Worm (Caenorhabditis elegans) whole organism, L1 larva: ENCODE data around the gene Y22D7AL.11.

Experiments
- C04F5.9 ChIP-seq: sonication (generic microtip); optimal IDR thresholded peaks from 2 replicates; lab custom pipeline; 2016; ENCODE audit warnings: missing genetic modification characterization, missing compliant biosample characterization
- C16A3.4 ChIP-seq: fragments of 150-350 bp; optimal IDR thresholded peaks from 2 replicates; lab custom pipeline; 2014; ENCODE audit warnings: missing biosample characterization, missing genetic modification characterization
- C34B4.2 ChIP-seq: sonication (generic microtip); optimal IDR thresholded peaks from 2 replicates; lab custom pipeline; 2017; ENCODE audit warnings: mild to moderate bottlenecking, missing genetic modification characterization, missing compliant biosample characterization
- F16B12.6 ChIP-seq: fragments of 150-350 bp; optimal IDR thresholded peaks from 2 replicates; lab custom pipeline; 2014; ENCODE audit warnings: missing biosample characterization, missing genetic modification characterization
- aly-2 ChIP-seq: fragments of 150-350 bp; optimal IDR thresholded peaks from 2 replicates; lab custom pipeline; 2014; ENCODE audit warnings: missing biosample characterization, missing genetic modification characterization
- blmp-1 ChIP-seq: fragments of 150-350 bp; optimal IDR thresholded peaks from 2 replicates; lab custom pipeline; 2014; ENCODE audit warnings: missing biosample characterization, missing genetic modification characterization
- ceh-8 ChIP-seq: fragments of 200-800 bp; sonication (Bioruptor generic); optimal IDR thresholded peaks from 2 replicates; lab custom pipeline; 2018; ENCODE audit warnings: mild to moderate bottlenecking, missing genetic modification characterization, moderate library complexity, missing compliant biosample characterization
- ceh-82 ChIP-seq, 3 experiments: fragments of 150-350 bp in 1 of 3; sonication (generic microtip) in 2 of 3; optimal IDR thresholded peaks; 2 replicates each; lab custom pipeline; 2014 to 2017; ENCODE audit warnings: missing biosample characterization in 3 of 3, missing genetic modification characterization in 3 of 3
- ceh-90 ChIP-seq: sonication (generic microtip); optimal IDR thresholded peaks from 2 replicates; lab custom pipeline; 2016; ENCODE audit warnings: missing genetic modification characterization, missing compliant biosample characterization
- dpl-1 ChIP-seq, 3 experiments: fragments of 150-350 bp in 2 of 3; sonication (generic microtip) in 1 of 3; optimal IDR thresholded peaks; 2 replicates each; lab custom pipeline; 2014 to 2017; ENCODE audit warnings: missing biosample characterization in 3 of 3, missing genetic modification characterization in 3 of 3, missing genetic modification reagents in 3 of 3
- efl-1 ChIP-seq, 4 experiments: fragments of 150-350 bp; optimal IDR thresholded peaks in 3 of 4; peaks in 1 of 4; 1 replicate in 1 of 4; 2 replicates in 3 of 4; lab custom pipeline; 2014; ENCODE audit warnings: missing biosample characterization in 2 of 4, missing genetic modification characterization in 2 of 4, missing genetic modification reagents in 2 of 4
- egl-13 ChIP-seq: sonication (generic microtip); optimal IDR thresholded peaks from 2 replicates; lab custom pipeline; 2016; ENCODE audit warnings: missing genotype, missing genetic modification reagents, missing genetic modification characterization, missing compliant biosample characterization
- egl-27 ChIP-seq, 2 experiments: fragments of 150-350 bp in 1 of 2; sonication (generic microtip); optimal IDR thresholded peaks; 3 replicates each; lab custom pipeline; 2017 to 2018; ENCODE audit warnings: missing biosample characterization in 2 of 2, missing genetic modification characterization in 2 of 2, missing genetic modification reagents in 2 of 2
- elt-2 ChIP-seq: sonication (generic microtip); optimal IDR thresholded peaks from 2 replicates; lab custom pipeline; 2016; ENCODE audit warnings: missing genetic modification characterization, mild to moderate bottlenecking, inconsistent platforms, missing compliant biosample characterization, missing genetic modification reagents
- elt-3 ChIP-seq, 6 experiments: fragments of 150-350 bp in 1 of 6; sonication (generic microtip); optimal IDR thresholded peaks; 2 replicates each; lab custom pipeline; 2017 to 2018; ENCODE audit warnings: missing biosample characterization in 6 of 6, missing genetic modification characterization in 6 of 6, inconsistent platforms in 1 of 6
- ets-5 ChIP-seq: fragments of 200-800 bp; sonication (Bioruptor generic); IDR thresholded peaks from 2 replicates; pipeline ENCODE4 v1.3.6; 2022; ENCODE audit warnings: missing genetic modification characterization, missing compliant biosample characterization
- fkh-8 ChIP-seq: sonication (generic microtip); optimal IDR thresholded peaks from 2 replicates; lab custom pipeline; 2016; ENCODE audit warnings: mild to moderate bottlenecking, missing genetic modification characterization, missing compliant biosample characterization
- fos-1 ChIP-seq: fragments of 150-350 bp; optimal IDR thresholded peaks from 2 replicates; lab custom pipeline; 2014; ENCODE audit warnings: missing biosample characterization, missing genetic modification characterization
- grh-1 ChIP-seq: fragments of 200-800 bp; sonication (Bioruptor generic); IDR thresholded peaks from 2 replicates; pipeline ENCODE4 v1.3.6; 2022; ENCODE audit warnings: missing genetic modification reagents, missing genetic modification characterization, missing compliant biosample characterization
- hpl-2 ChIP-seq: fragments of 150-350 bp; optimal IDR thresholded peaks from 2 replicates; lab custom pipeline; 2014; ENCODE audit warnings: missing biosample characterization, missing genetic modification reagents, missing genetic modification characterization
- irx-1 ChIP-seq: sonication (generic microtip); optimal IDR thresholded peaks from 2 replicates; lab custom pipeline; 2016; ENCODE audit warnings: missing genetic modification characterization, missing compliant biosample characterization
- jun-1 ChIP-seq: fragments of 150-350 bp; optimal IDR thresholded peaks from 2 replicates; lab custom pipeline; 2014; ENCODE audit warnings: missing biosample characterization, missing genetic modification reagents, missing genetic modification characterization
- lin-13 ChIP-seq: fragments of 150-350 bp; optimal IDR thresholded peaks from 2 replicates; lab custom pipeline; 2014; ENCODE audit warnings: missing biosample characterization, missing genetic modification reagents, missing genetic modification characterization
- lin-14 ChIP-seq: fragments of 200-800 bp; sonication (Bioruptor generic); optimal IDR thresholded peaks from 2 replicates; lab custom pipeline; 2018; ENCODE audit warnings: mild to moderate bottlenecking, missing genetic modification characterization, moderate library complexity, missing compliant biosample characterization
- lin-15B ChIP-seq: fragments of 150-350 bp; sonication (generic microtip); optimal IDR thresholded peaks from 3 replicates; lab custom pipeline; 2014; ENCODE audit warnings: missing biosample characterization, missing genetic modification characterization
- lin-35 ChIP-seq, 2 experiments: fragments of 150-350 bp; optimal IDR thresholded peaks; 2 replicates each; lab custom pipeline; 2014; ENCODE audit warnings: missing biosample characterization in 2 of 2, missing genetic modification characterization in 2 of 2, missing genetic modification reagents in 2 of 2
- lir-3 ChIP-seq: sonication (generic microtip); optimal IDR thresholded peaks from 2 replicates; lab custom pipeline; 2016; ENCODE audit warnings: mild to moderate bottlenecking, missing genetic modification characterization, moderate library complexity, missing compliant biosample characterization; ENCODE audit not compliant: poor library complexity
- lsy-2 ChIP-seq, 2 experiments: fragments of 150-350 bp; optimal IDR thresholded peaks; 2 replicates each; lab custom pipeline; 2014; ENCODE audit warnings: missing biosample characterization in 2 of 2, missing genetic modification characterization in 2 of 2
- mab-9 ChIP-seq: fragments of 200-800 bp; sonication (Bioruptor generic); IDR thresholded peaks from 2 replicates; pipeline ENCODE4 v1.3.6; 2022; ENCODE audit warnings: missing genetic modification reagents, missing genetic modification characterization, missing compliant biosample characterization
- mdl-1 ChIP-seq, 2 experiments: fragments of 150-350 bp; optimal IDR thresholded peaks; 2 replicates each; lab custom pipeline; 2014 to 2017; ENCODE audit warnings: missing biosample characterization in 2 of 2, missing genetic modification characterization in 2 of 2, inconsistent platforms in 1 of 2
- nhr-12 ChIP-seq: sonication (generic microtip); optimal IDR thresholded peaks from 2 replicates; lab custom pipeline; 2017; ENCODE audit warnings: missing biosample characterization, missing genetic modification characterization
- nhr-20 ChIP-seq: sonication (generic microtip); optimal IDR thresholded peaks from 2 replicates; lab custom pipeline; 2016; ENCODE audit warnings: mild to moderate bottlenecking, missing genetic modification characterization, missing compliant biosample characterization
- nhr-28 ChIP-seq: fragments of 150-350 bp; optimal IDR thresholded peaks from 2 replicates; lab custom pipeline; 2014; ENCODE audit warnings: missing biosample characterization, missing genetic modification characterization
- nhr-47 ChIP-seq: sonication (generic microtip); optimal IDR thresholded peaks from 2 replicates; lab custom pipeline; 2016; ENCODE audit warnings: mild to moderate bottlenecking, missing genetic modification characterization, moderate library complexity, missing compliant biosample characterization
- nhr-77 ChIP-seq: fragments of 150-350 bp; optimal IDR thresholded peaks from 2 replicates; lab custom pipeline; 2014; ENCODE audit warnings: missing biosample characterization, missing genetic modification characterization
- nhr-85 ChIP-seq: sonication (generic microtip); peaks from one replicate; lab custom pipeline; 2016; ENCODE audit warnings: missing genetic modification characterization, inconsistent platforms, missing compliant biosample characterization
- nhr-90 ChIP-seq: sonication (generic microtip); optimal IDR thresholded peaks from 2 replicates; lab custom pipeline; 2016; ENCODE audit warnings: mild to moderate bottlenecking, missing genetic modification characterization, missing compliant biosample characterization; ENCODE audit not compliant: poor library complexity
- rnt-1 ChIP-seq: sonication (generic microtip); optimal IDR thresholded peaks from 2 replicates; lab custom pipeline; 2016; ENCODE audit warnings: mild to moderate bottlenecking, missing genetic modification characterization, moderate library complexity, missing compliant biosample characterization
- snpc-4 ChIP-seq: fragments of 150-350 bp; optimal IDR thresholded peaks from 2 replicates; lab custom pipeline; 2014; ENCODE audit warnings: missing biosample characterization, missing genetic modification characterization
- snu-23 ChIP-seq: sonication (generic microtip); optimal IDR thresholded peaks from 2 replicates; lab custom pipeline; 2016; ENCODE audit warnings: missing genetic modification characterization, missing compliant biosample characterization
- sptf-1 ChIP-seq: fragments of 150-350 bp; optimal IDR thresholded peaks from 2 replicates; lab custom pipeline; 2014; ENCODE audit warnings: missing biosample characterization, missing genetic modification characterization
- sup-37 ChIP-seq: fragments of 200-800 bp; sonication (Bioruptor generic); optimal IDR thresholded peaks from 2 replicates; lab custom pipeline; 2018; ENCODE audit warnings: mild to moderate bottlenecking, missing genetic modification characterization, missing compliant biosample characterization
- swsn-7 ChIP-seq: sonication (generic microtip); optimal IDR thresholded peaks from 2 replicates; lab custom pipeline; 2016; ENCODE audit warnings: missing genetic modification characterization, missing compliant biosample characterization
- tbx-2 ChIP-seq: sonication (generic microtip); optimal IDR thresholded peaks from 2 replicates; lab custom pipeline; 2016; ENCODE audit warnings: missing genetic modification characterization, missing compliant biosample characterization
- unc-130 ChIP-seq: fragments of 150-350 bp; optimal IDR thresholded peaks from 2 replicates; lab custom pipeline; 2017; ENCODE audit warnings: missing biosample characterization, missing genetic modification characterization, inconsistent platforms
- unc-62 ChIP-seq: fragments of 150-350 bp; optimal IDR thresholded peaks from 2 replicates; lab custom pipeline; 2014; ENCODE audit warnings: missing biosample characterization, missing genetic modification reagents, missing genetic modification characterization
- vab-15 ChIP-seq: sonication (generic microtip); optimal IDR thresholded peaks from 2 replicates; lab custom pipeline; 2017; ENCODE audit warnings: missing genotype, mild to moderate bottlenecking, missing genetic modification characterization, missing compliant biosample characterization
- zag-1 ChIP-seq: fragments of 150-350 bp; optimal IDR thresholded peaks from 2 replicates; lab custom pipeline; 2014; ENCODE audit warnings: missing biosample characterization, missing genetic modification characterization
- zip-4 ChIP-seq: fragments of 200-800 bp; sonication (Bioruptor generic); optimal IDR thresholded peaks from 2 replicates; lab custom pipeline; 2018; ENCODE audit warnings: mild to moderate bottlenecking, missing genetic modification characterization, moderate library complexity, missing compliant biosample characterization
- ztf-4 ChIP-seq: fragments of 150-350 bp; optimal IDR thresholded peaks from 2 replicates; lab custom pipeline; 2014; ENCODE audit warnings: missing biosample characterization, missing genetic modification characterization

Y22D7AL.11 gene

ce11 chrIII:1682262-1682661, 48.1 kb upstream of the Y22D7AL.11 start (continued):
- TF ChIP-seq sptf-1 (tag; lab: Kevin White, UChicago) = no peak
- peak in 2 of 6 experiments; percentile 63 to 79 for TF ChIP-seq elt-3 (tag; optimal IDR thresholded peaks at IDR 0.05; lab: Kevin White, UChicago)
- no peak for TF ChIP-seq nhr-12 (tag; lab: Kevin White, UChicago)
- no peak for TF ChIP-seq ets-5
- no peak for TF ChIP-seq lin-15B (tag; lab: Kevin White, UChicago)
- peak; percentile 84 for TF ChIP-seq lin-14 (GFP tag; lab: Kevin White, UChicago)
- peak in 1 of 2 experiments; percentile 94 for TF ChIP-seq mdl-1 (tag; optimal IDR thresholded peaks at IDR 0.05; lab: Kevin White, UChicago)
- peak; percentile 45 for TF ChIP-seq tbx-2 (tag; lab: Kevin White, UChicago)
- TF ChIP-seq lsy-2 (tag; optimal IDR thresholded peaks at IDR 0.05; lab: Kevin White, UChicago) = peak in 1 of 2 experiments; percentile 41
- TF ChIP-seq zag-1 (tag; lab: Kevin White, UChicago) = no peak
- TF ChIP-seq unc-62 (GFP tag; lab: Kevin White, UChicago) = no peak
- no peak for TF ChIP-seq jun-1 (tag; lab: Kevin White, UChicago)
- no peak for TF ChIP-seq C04F5.9 (tag; lab: Kevin White, UChicago)
- TF ChIP-seq ceh-90 (tag; lab: Kevin White, UChicago) = no peak
- TF ChIP-seq nhr-47 = no peak
- TF ChIP-seq nhr-28 (tag; lab: Kevin White, UChicago) = no peak
- no peak for TF ChIP-seq zip-4 (GFP tag; lab: Kevin White, UChicago)
- TF ChIP-seq nhr-77 (tag; lab: Kevin White, UChicago) = peak; percentile 24
- no peak for TF ChIP-seq snpc-4
- no peak for TF ChIP-seq ceh-8 (GFP tag; lab: Kevin White, UChicago)
- TF ChIP-seq egl-13 (tag; lab: Kevin White, UChicago) = no peak
- no peak for TF ChIP-seq hpl-2 (GFP tag; lab: Kevin White, UChicago)
- peak; percentile 20 for TF ChIP-seq lir-3
- peak; percentile 80 for TF ChIP-seq unc-130

DNA sequence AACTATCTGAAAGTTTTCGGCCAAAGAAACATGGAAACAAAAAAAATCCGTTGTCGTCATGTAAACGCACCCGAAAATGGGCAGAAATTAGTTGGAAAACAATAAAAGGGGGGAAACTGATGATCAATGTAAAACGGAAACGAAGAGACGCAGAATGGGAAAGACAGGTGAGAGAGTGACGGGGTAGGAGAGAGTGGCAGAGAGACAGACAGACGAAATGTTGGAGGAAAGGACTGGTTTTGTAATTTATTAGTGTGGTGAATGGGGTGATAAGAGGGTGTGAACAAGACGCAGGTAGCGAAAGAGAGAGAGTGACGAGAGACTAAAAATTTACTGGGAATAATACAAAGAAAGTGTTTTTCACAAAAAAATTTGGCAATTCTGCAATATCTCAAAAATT, 46.8 kb upstream of the Y22D7AL.11 start:
- TF ChIP-seq mab-9 (GFP tag; lab: Robert Waterston, UW) (peak; percentile 37; the same call in 1 of the 2 replicates), nhr-85 (peak; percentile 99), egl-27 (tag; optimal IDR thresholded peaks at IDR 0.05; lab: Kevin White, UChicago) (peak in 1 of 2 experiments; percentile 11), vab-15 (tag; lab: Kevin White, UChicago) (peak; percentile 56), lin-15B (tag; lab: Kevin White, UChicago) (no peak), mdl-1 (tag; optimal IDR thresholded peaks at IDR 0.05; lab: Kevin White, UChicago) (peak in 1 of 2 experiments; percentile 89), ztf-4 (peak; percentile 75), efl-1 (optimal IDR thresholded peaks at IDR 0.05; lab: Kevin White, UChicago) (peak; percentile 79 to 80), efl-1 (GFP tag; optimal IDR thresholded peaks at IDR 0.05 in 1 of 2; lab: Kevin White, UChicago) (peak; percentile 30 to 95), dpl-1 (GFP tag; optimal IDR thresholded peaks at IDR 0.05; lab: Kevin White, UChicago) (peak; percentile 1 to 63 (median 35)), nhr-90 (tag; lab: Kevin White, UChicago) (peak; percentile 94), F16B12.6 (no peak), aly-2 (peak; percentile 10), ceh-82 (tag; optimal IDR thresholded peaks at IDR 0.05; lab: Kevin White, UChicago) (peak; percentile 11 to 51 (median 14)), fos-1 (peak; percentile 70), egl-13 (tag; lab: Kevin White, UChicago) (peak; percentile 53), lin-35 (GFP tag; optimal IDR thresholded peaks at IDR 0.05; lab: Kevin White, UChicago) (peak; percentile 23 to 86), elt-2 (tag; lab: Kevin White, UChicago) (peak; percentile 90), blmp-1 (tag; lab: Kevin White, UChicago) (peak; percentile 78), grh-1 (GFP tag; lab: Robert Waterston, UW) (peak; percentile 98), swsn-7 (tag; lab: Kevin White, UChicago) (peak; percentile 84), snpc-4 (no peak), elt-3 (tag; optimal IDR thresholded peaks at IDR 0.05; lab: Kevin White, UChicago) (peak in 4 of 6 experiments; percentile 59 to 98 (median 88)), C16A3.4 (peak; percentile 40), lin-13 (GFP tag; lab: Kevin White, UChicago) (peak; percentile 75), ceh-90 (tag; lab: Kevin White, UChicago) (no peak), C34B4.2 (tag; lab: Kevin White, UChicago) (no peak), fkh-8 (tag; lab: Kevin White, UChicago) (peak; percentile 43), irx-1 (tag; lab: Kevin White, UChicago) (peak; percentile 52), snu-23 (GFP tag; lab: Kevin White, UChicago) (peak; percentile 85), rnt-1 (tag; lab: Kevin White, UChicago) (peak; percentile 90), nhr-20 (tag; lab: Kevin White, UChicago) (peak; percentile 90), sup-37 (GFP tag; lab: Kevin White, UChicago) (no peak)
